Fruit fly (Drosophila melanogaster): Measurements from ENCODE around the gene CG3557.

CG3557 gene

dm6 chr2L:2370352-2370751 is 15.2 kb downstream of the CG3557 start:
- no peak for TF ChIP-seq noc (tag; optimal IDR thresholded peaks at IDR 0.05)

- TF ChIP-seq noc (tag; optimal IDR thresholded peaks at IDR 0.05), result no peak
Measured at dm6 chr2L:2365655-2366214, 19.9 kb downstream of the CG3557 start.

- TF ChIP-seq noc (tag; optimal IDR thresholded peaks at IDR 0.05), result no peak
Measured at dm6 chr2L:2365077-2365651, 20.4 kb downstream of the CG3557 start, which contains the start of the genes Rab5 and Axud1. Gene Rab5 (minus strand): TSS chr2L:2365273. Gene Axud1 (plus strand): TSS chr2L:2365345.

dm6 chr2L:2364200-2364754 is 21.3 kb downstream of the CG3557 start:
- no peak for TF ChIP-seq noc (tag; optimal IDR thresholded peaks at IDR 0.05)

- peak; percentile 93 for TF ChIP-seq noc (tag; optimal IDR thresholded peaks at IDR 0.05)
Measured at dm6 chr2L:2363626-2364147, 21.9 kb downstream of the CG3557 start.

- no peak for TF ChIP-seq noc (tag; optimal IDR thresholded peaks at IDR 0.05)
Measured at dm6 chr2L:2362808-2363394, 22.7 kb downstream of the CG3557 start.

dm6 chr2L:2361893-2362807 is 23.4 kb downstream of the CG3557 start:
- no peak for TF ChIP-seq noc (tag; optimal IDR thresholded peaks at IDR 0.05)

- no peak for TF ChIP-seq noc (tag; optimal IDR thresholded peaks at IDR 0.05)
Measured at dm6 chr2L:2357228-2357656, 28.4 kb downstream of the CG3557 start, which contains the start of gene CG9967. Gene CG9967 (minus strand): TSS chr2L:2357356.

- TF ChIP-seq noc (tag; optimal IDR thresholded peaks at IDR 0.05), result no peak
Measured at dm6 chr2L:2348479-2348878, 37.1 kb downstream of the CG3557 start.
